Worm (Caenorhabditis elegans) whole organism, L2 larva: ENCODE measurements around the gene ZK84.5.

Experiments
- F13H6.1 ChIP-seq: sonication (generic microtip); optimal IDR thresholded peaks from 2 replicates; lab custom pipeline; 2016; ENCODE audit warnings: missing genetic modification characterization, missing compliant biosample characterization
- R02D3.7 ChIP-seq: fragments of 150-350 bp; optimal IDR thresholded peaks from 2 replicates; lab custom pipeline; 2014; ENCODE audit warnings: missing biosample characterization, missing genetic modification characterization
- Y55F3AM.14 ChIP-seq: fragments of 200-800 bp; sonication (Bioruptor generic); optimal IDR thresholded peaks from 2 replicates; lab custom pipeline; 2018; ENCODE audit warnings: mild to moderate bottlenecking, missing genetic modification characterization, missing compliant biosample characterization
- ZK546.5 ChIP-seq: sonication (generic microtip); optimal IDR thresholded peaks from 2 replicates; lab custom pipeline; 2017; ENCODE audit warnings: missing biosample characterization, missing genetic modification characterization
- aly-2 ChIP-seq: fragments of 150-350 bp; optimal IDR thresholded peaks from 2 replicates; lab custom pipeline; 2014; ENCODE audit warnings: missing biosample characterization, missing genetic modification characterization
- blmp-1 ChIP-seq: sonication (generic microtip); optimal IDR thresholded peaks from 2 replicates; lab custom pipeline; 2017; ENCODE audit warnings: missing genetic modification characterization, mild to moderate bottlenecking, missing compliant biosample characterization, antibody characterized with exemption, moderate library complexity; ENCODE audit not compliant: insufficient read depth
- ceh-82 ChIP-seq: fragments of 150-350 bp; optimal IDR thresholded peaks from 2 replicates; lab custom pipeline; 2014; ENCODE audit warnings: missing biosample characterization, missing genetic modification characterization
- crh-2 ChIP-seq: sonication (generic microtip); optimal IDR thresholded peaks from 2 replicates; lab custom pipeline; 2017; ENCODE audit warnings: missing biosample characterization, missing genetic modification characterization
- dmd-4 ChIP-seq: sonication (generic microtip); optimal IDR thresholded peaks from 2 replicates; lab custom pipeline; 2017; ENCODE audit warnings: missing biosample characterization, missing genetic modification characterization
- egl-27 ChIP-seq: sonication (generic microtip); optimal IDR thresholded peaks from 3 replicates; lab custom pipeline; 2017; ENCODE audit warnings: missing biosample characterization, missing genetic modification reagents, missing genetic modification characterization
- elt-1 ChIP-seq: fragments of 150-350 bp; optimal IDR thresholded peaks from 2 replicates; lab custom pipeline; 2014; ENCODE audit warnings: missing biosample characterization, missing genetic modification characterization
- fos-1 ChIP-seq: fragments of 150-350 bp; optimal IDR thresholded peaks from 2 replicates; lab custom pipeline; 2014; ENCODE audit warnings: missing biosample characterization, missing genetic modification characterization
- gmeb-1 ChIP-seq: fragments of 150-350 bp; optimal IDR thresholded peaks from 2 replicates; lab custom pipeline; 2014; ENCODE audit warnings: missing biosample characterization, missing genetic modification characterization
- lin-11 ChIP-seq: fragments of 150-350 bp; sonication (generic microtip); optimal IDR thresholded peaks from 2 replicates; lab custom pipeline; 2014; ENCODE audit warnings: missing biosample characterization, missing genetic modification characterization, inconsistent platforms, mixed read lengths
- lin-13 ChIP-seq: fragments of 150-350 bp; optimal IDR thresholded peaks from 2 replicates; lab custom pipeline; 2014; ENCODE audit warnings: missing biosample characterization, missing genetic modification reagents, missing genetic modification characterization
- lsy-2 ChIP-seq, 2 experiments: fragments of 150-350 bp in 1 of 2; sonication (generic microtip) in 1 of 2; optimal IDR thresholded peaks; 2 replicates each; lab custom pipeline; 2014 to 2017; ENCODE audit warnings: missing biosample characterization in 2 of 2, missing genetic modification characterization in 2 of 2
- nhr-11 ChIP-seq: fragments of 150-350 bp; optimal IDR thresholded peaks from 2 replicates; lab custom pipeline; 2014; ENCODE audit warnings: missing biosample characterization, missing genetic modification characterization
- nhr-12 ChIP-seq: fragments of 150-350 bp; optimal IDR thresholded peaks from 2 replicates; lab custom pipeline; 2014; ENCODE audit warnings: missing biosample characterization, missing genetic modification characterization
- nhr-129 ChIP-seq: fragments of 150-350 bp; optimal IDR thresholded peaks from 2 replicates; lab custom pipeline; 2014; ENCODE audit warnings: missing biosample characterization, missing genetic modification characterization
- nhr-21 ChIP-seq: fragments of 150-350 bp; optimal IDR thresholded peaks from 2 replicates; lab custom pipeline; 2014; ENCODE audit warnings: missing biosample characterization, missing genetic modification characterization
- nhr-237 ChIP-seq: fragments of 150-350 bp; optimal IDR thresholded peaks from 2 replicates; lab custom pipeline; 2014; ENCODE audit warnings: missing biosample characterization, missing genetic modification characterization
- nhr-25 ChIP-seq: fragments of 150-350 bp; sonication (generic microtip); optimal IDR thresholded peaks from 3 replicates; lab custom pipeline; 2014; ENCODE audit warnings: missing biosample characterization, missing genetic modification characterization
- nhr-6 ChIP-seq: fragments of 150-350 bp; optimal IDR thresholded peaks from 2 replicates; lab custom pipeline; 2014; ENCODE audit warnings: missing biosample characterization, missing genetic modification characterization
- sem-4 ChIP-seq: fragments of 150-350 bp; optimal IDR thresholded peaks from 2 replicates; lab custom pipeline; 2014; ENCODE audit warnings: missing biosample characterization, missing genetic modification reagents, missing genetic modification characterization
- skn-1 ChIP-seq: sonication (generic microtip); optimal IDR thresholded peaks from 2 replicates; lab custom pipeline; 2017; ENCODE audit warnings: missing biosample characterization, missing genetic modification characterization
- sma-3 ChIP-seq: sonication (generic microtip); optimal IDR thresholded peaks from 2 replicates; lab custom pipeline; 2016; ENCODE audit warnings: missing genetic modification reagents, missing genetic modification characterization, missing compliant biosample characterization
- sma-9 ChIP-seq, 2 experiments: fragments of 150-350 bp in 1 of 2; sonication (generic microtip) in 1 of 2; optimal IDR thresholded peaks; 2 replicates each; lab custom pipeline; 2014 to 2016; ENCODE audit warnings: missing genetic modification characterization in 2 of 2, mild to moderate bottlenecking in 1 of 2, missing biosample characterization in 1 of 2, missing compliant biosample characterization in 1 of 2, missing genetic modification reagents in 1 of 2, moderate library complexity in 1 of 2
- unc-39 ChIP-seq: fragments of 150-350 bp; optimal IDR thresholded peaks from 2 replicates; lab custom pipeline; 2014; ENCODE audit warnings: missing biosample characterization, missing genetic modification characterization
- unc-62 ChIP-seq: fragments of 150-350 bp; optimal IDR thresholded peaks from 2 replicates; lab custom pipeline; 2014; ENCODE audit warnings: missing biosample characterization, missing genetic modification reagents, missing genetic modification characterization
- zag-1 ChIP-seq: fragments of 150-350 bp; optimal IDR thresholded peaks from 2 replicates; lab custom pipeline; 2014; ENCODE audit warnings: missing biosample characterization, missing genetic modification characterization
- ztf-11 ChIP-seq: sonication (generic microtip); optimal IDR thresholded peaks from 2 replicates; lab custom pipeline; 2017; ENCODE audit warnings: missing biosample characterization, missing genetic modification characterization
- ztf-4 ChIP-seq: fragments of 150-350 bp; optimal IDR thresholded peaks from 2 replicates; lab custom pipeline; 2014; ENCODE audit warnings: missing biosample characterization, missing genetic modification characterization

ZK84.5 gene

ce11 chrII:6026646-6027045 is 10.3 kb upstream of the ZK84.5 start:
- TF ChIP-seq unc-62 (GFP tag; lab: Kevin White, UChicago) = no peak
- peak in 1 of 2 experiments; percentile 56 for TF ChIP-seq lsy-2 (tag; optimal IDR thresholded peaks at IDR 0.05; lab: Kevin White, UChicago)
- no peak for TF ChIP-seq Y55F3AM.14 (GFP tag; lab: Kevin White, UChicago)
- peak; percentile 86 for TF ChIP-seq crh-2
- TF ChIP-seq elt-1 (tag; lab: Kevin White, UChicago) = no peak
- no peak for TF ChIP-seq ztf-11 (tag; lab: Kevin White, UChicago)
- peak; percentile 74 for TF ChIP-seq gmeb-1
- peak; percentile 78 for TF ChIP-seq F13H6.1 (tag; lab: Kevin White, UChicago)
- peak; percentile 89 for TF ChIP-seq skn-1 (tag; lab: Kevin White, UChicago)
- peak; percentile 99 for TF ChIP-seq fos-1 (tag; lab: Kevin White, UChicago)
- peak; percentile 84 for TF ChIP-seq sma-9 (GFP tag; optimal IDR thresholded peaks at IDR 0.05; lab: Kevin White, UChicago)
- no peak for TF ChIP-seq sma-9 (tag; optimal IDR thresholded peaks at IDR 0.05; lab: Kevin White, UChicago)
- TF ChIP-seq nhr-11 (tag; lab: Kevin White, UChicago) = no peak
- peak; percentile 61 for TF ChIP-seq sma-3 (GFP tag; lab: Kevin White, UChicago)
- no peak for TF ChIP-seq ztf-4
- no peak for TF ChIP-seq aly-2
- TF ChIP-seq lin-13 = peak; percentile 28
- peak; percentile 13 for TF ChIP-seq egl-27 (tag; lab: Kevin White, UChicago)

ce11 chrII:6025647-6026046 is 9.3 kb upstream of the ZK84.5 start:
- TF ChIP-seq F13H6.1 (tag; lab: Kevin White, UChicago) = peak; percentile 3
- no peak for TF ChIP-seq skn-1 (tag; lab: Kevin White, UChicago)
- TF ChIP-seq ZK546.5 (tag; lab: Kevin White, UChicago) = no peak
- no peak for TF ChIP-seq ztf-4
- no peak for TF ChIP-seq nhr-25 (tag; lab: Kevin White, UChicago)
- peak; percentile 16 for TF ChIP-seq crh-2
- no peak for TF ChIP-seq lsy-2 (tag; optimal IDR thresholded peaks at IDR 0.05; lab: Kevin White, UChicago)
- no peak for TF ChIP-seq zag-1 (tag; lab: Kevin White, UChicago)
- no peak for TF ChIP-seq ztf-11 (tag; lab: Kevin White, UChicago)
- peak; percentile 7 for TF ChIP-seq nhr-129
- no peak for TF ChIP-seq nhr-11 (tag; lab: Kevin White, UChicago)
- TF ChIP-seq dmd-4 (tag; lab: Kevin White, UChicago) = no peak
- TF ChIP-seq Y55F3AM.14 (GFP tag; lab: Kevin White, UChicago) = no peak
- no peak for TF ChIP-seq blmp-1
- peak; percentile 37 for TF ChIP-seq fos-1 (tag; lab: Kevin White, UChicago)
- TF ChIP-seq ceh-82 = no peak
- TF ChIP-seq nhr-21 (tag; lab: Kevin White, UChicago) = no peak

ce11 chrII:6024879-6025278 is 8.6 kb upstream of the ZK84.5 start, which contains the start of gene R12C12.9:
R12C12.9 (minus strand) TSS chrII:6024979.
- TF ChIP-seq sma-3 (GFP tag; lab: Kevin White, UChicago) = no peak
- no peak for TF ChIP-seq dmd-4 (tag; lab: Kevin White, UChicago)
- no peak for TF ChIP-seq elt-1 (tag; lab: Kevin White, UChicago)
- TF ChIP-seq gmeb-1 = no peak
- TF ChIP-seq R02D3.7 (tag; lab: Kevin White, UChicago) = no peak
- TF ChIP-seq ZK546.5 (tag; lab: Kevin White, UChicago) = no peak
- no peak for TF ChIP-seq unc-39 (tag; lab: Kevin White, UChicago)
- TF ChIP-seq blmp-1 = no peak
- no peak for TF ChIP-seq lin-11 (tag; lab: Kevin White, UChicago)
- no peak for TF ChIP-seq F13H6.1 (tag; lab: Kevin White, UChicago)
- TF ChIP-seq crh-2 = no peak
- TF ChIP-seq nhr-12 (tag; lab: Kevin White, UChicago) = no peak
- TF ChIP-seq unc-62 (GFP tag; lab: Kevin White, UChicago) = no peak
- no peak for TF ChIP-seq egl-27 (tag; lab: Kevin White, UChicago)
- TF ChIP-seq lin-13 = no peak
- TF ChIP-seq lsy-2 (tag; optimal IDR thresholded peaks at IDR 0.05; lab: Kevin White, UChicago) = no peak

ce11 chrII:6022596-6022995 is 6.3 kb upstream of the ZK84.5 start:
- TF ChIP-seq nhr-237 (tag; lab: Kevin White, UChicago) (no peak), nhr-21 (tag; lab: Kevin White, UChicago) (no peak), nhr-129 (no peak), R02D3.7 (tag; lab: Kevin White, UChicago) (no peak), lin-11 (tag; lab: Kevin White, UChicago) (no peak), nhr-6 (tag; lab: Kevin White, UChicago) (no peak), sem-4 (no peak), gmeb-1 (no peak), lsy-2 (tag; optimal IDR thresholded peaks at IDR 0.05; lab: Kevin White, UChicago) (no peak), skn-1 (tag; lab: Kevin White, UChicago) (no peak), sma-3 (GFP tag; lab: Kevin White, UChicago) (no peak)
- TF ChIP-seq, all 48 proteins: peak for 0
